Fruit fly (Drosophila melanogaster): Measurements from ENCODE around the gene CG7083.

CG7083 gene

DNA sequence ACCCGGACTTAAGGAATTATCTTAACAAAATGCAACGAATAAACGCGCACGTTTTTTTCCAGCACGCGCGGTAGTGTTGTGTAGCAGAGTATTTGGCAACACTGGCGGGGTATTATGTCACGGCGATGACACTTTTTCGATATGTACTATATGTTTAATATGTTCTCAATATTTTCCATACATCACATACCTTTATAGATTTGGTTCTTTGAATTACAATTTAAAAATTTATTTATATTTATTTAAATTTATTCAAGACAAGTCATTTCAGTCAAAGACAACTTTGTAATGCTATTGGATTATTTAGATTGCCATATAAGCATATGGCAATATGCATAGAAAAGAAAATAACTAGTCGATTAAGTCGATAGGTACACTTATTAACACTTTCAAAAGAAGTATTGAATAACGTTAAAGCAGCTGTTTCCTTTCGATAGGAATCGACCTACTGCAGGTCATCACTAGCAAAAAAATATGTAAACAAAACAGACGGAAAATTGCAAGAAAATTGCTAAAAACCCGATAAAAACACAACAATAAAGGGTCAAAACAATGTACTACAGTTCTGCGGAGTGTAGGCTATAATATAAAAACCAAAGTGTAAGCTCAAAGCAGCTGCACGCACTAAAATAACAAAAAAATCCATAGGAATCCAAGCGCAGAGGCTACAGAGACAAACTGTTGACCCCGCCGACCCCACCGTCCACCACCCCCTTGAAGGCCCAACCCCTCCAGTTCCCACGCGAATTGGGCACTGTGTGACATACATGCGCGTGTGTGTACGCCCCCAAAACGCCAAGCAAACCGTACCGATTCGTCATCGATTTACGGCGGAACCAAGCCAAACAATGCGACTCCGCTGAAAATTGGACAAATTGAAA, 5.8 kb downstream of the CG7083 start, which contains the start of the genes CG7182 and GAPcenA (continued):
- peak; percentile 68 for TF ChIP-seq CG9817 (tag; optimal IDR thresholded peaks at IDR 0.05)
- TF ChIP-seq Sox100B (GFP tag; optimal IDR thresholded peaks at IDR 0.05) = no peak
- no peak for TF ChIP-seq Neu2 (GFP tag; optimal IDR thresholded peaks at IDR 0.05; ENCODE audit: borderline replicate concordance)
- TF ChIP-seq stwl (tag; optimal IDR thresholded peaks at IDR 0.05) = peak; percentile 94
- TF ChIP-seq CG13296 (GFP tag; optimal IDR thresholded peaks at IDR 0.05) = peak; percentile 57
- TF ChIP-seq C15 (GFP tag; IDR thresholded peaks at IDR 0.05) = no peak
- TF ChIP-seq Myb (GFP tag; optimal IDR thresholded peaks at IDR 0.05) = peak; percentile 22
- TF ChIP-seq Ets65A (GFP tag) = peak; percentile 95
- TF ChIP-seq CG10654 (GFP tag; optimal IDR thresholded peaks at IDR 0.05) = peak; percentile 61
- TF ChIP-seq B-H1 (GFP tag; IDR thresholded peaks at IDR 0.05) = no peak
- TF ChIP-seq H2.0 (GFP tag; IDR thresholded peaks at IDR 0.05) = no peak
- peak; percentile 38; the same call in 1 of the 2 replicates for TF ChIP-seq bbx (GFP tag; IDR thresholded peaks at IDR 0.05; ENCODE audit: partially characterized antibody)
- no peak for TF ChIP-seq usp (GFP tag; optimal IDR thresholded peaks at IDR 0.05)
- TF ChIP-seq nmo (GFP tag; optimal IDR thresholded peaks at IDR 0.05) = peak; percentile 83
- TF ChIP-seq gro (GFP tag; optimal IDR thresholded peaks at IDR 0.05) = no peak
- peak; percentile 39 for TF ChIP-seq Ets97D (GFP tag; optimal IDR thresholded peaks at IDR 0.05)
- no peak for TF ChIP-seq eyg (GFP tag; optimal IDR thresholded peaks at IDR 0.05)
- TF ChIP-seq CG18011 (GFP tag; optimal IDR thresholded peaks at IDR 0.05) = no peak
- TF ChIP-seq HmgD (GFP tag; optimal IDR thresholded peaks at IDR 0.05) = no peak
- TF ChIP-seq Dp (GFP tag; optimal IDR thresholded peaks at IDR 0.05) = peak; percentile 42
- peak; percentile 29 for TF ChIP-seq Spps (tag; optimal IDR thresholded peaks at IDR 0.05)
- peak; percentile 34 for TF ChIP-seq CG5245 (GFP tag; optimal IDR thresholded peaks at IDR 0.05)
- TF ChIP-seq ham (GFP tag; IDR thresholded peaks at IDR 0.05) = no peak
- TF ChIP-seq Mrtf (GFP tag; IDR thresholded peaks at IDR 0.05) = no peak
- TF ChIP-seq tgo (GFP tag; IDR thresholded peaks at IDR 0.05) = peak; percentile 46
- TF ChIP-seq jumu (GFP tag; optimal IDR thresholded peaks at IDR 0.05) = peak; percentile 26

- TF ChIP-seq CG2678 (tag; optimal IDR thresholded peaks at IDR 0.05) (no peak), ci (GFP tag; IDR thresholded peaks at IDR 0.05) (peak; percentile 71; the same call in 2 of the 3 replicates), repo (GFP tag; optimal IDR thresholded peaks at IDR 0.05) (no peak), toy (GFP tag; IDR thresholded peaks at IDR 0.05) (no peak), CG7271 (tag; optimal IDR thresholded peaks at IDR 0.05) (no peak), HHEX (GFP tag; optimal IDR thresholded peaks at IDR 0.05) (peak; percentile 51), CG11695 (GFP tag; IDR thresholded peaks at IDR 0.05) (0 out of 3 replicates have a peak, but pooled peaks have one; percentile 12), oc (tag; optimal IDR thresholded peaks at IDR 0.05) (peak; percentile 23), schlank (tag; optimal IDR thresholded peaks at IDR 0.05) (peak; percentile 29), org-1 (GFP tag; optimal IDR thresholded peaks at IDR 0.05) (peak; percentile 36), E2f2 (GFP tag; IDR thresholded peaks at IDR 0.05) (peak; percentile 23; the same call in 1 of the 2 replicates), B-H1 (GFP tag; IDR thresholded peaks at IDR 0.05) (no peak; the same call in 2 of the 3 replicates), CG9876 (GFP tag; optimal IDR thresholded peaks at IDR 0.05) (no peak), prd (optimal IDR thresholded peaks at IDR 0.05) (no peak), prd (GFP tag; IDR thresholded peaks at IDR 0.05) (no peak), CG31441 (GFP tag; IDR thresholded peaks at IDR 0.05) (no peak), da (GFP tag; optimal IDR thresholded peaks at IDR 0.05) (peak; percentile 28), CG15514 (GFP tag; optimal IDR thresholded peaks at IDR 0.05) (peak; percentile 64), dmrt99B (tag; optimal IDR thresholded peaks at IDR 0.05) (no peak), NFAT (GFP tag; IDR thresholded peaks at IDR 0.05) (no peak), Ets97D (GFP tag; optimal IDR thresholded peaks at IDR 0.05) (no peak), Hr51 (GFP tag; optimal IDR thresholded peaks at IDR 0.05) (peak in 1 of 2 experiments; percentile 11), Atf-2 (GFP tag; optimal IDR thresholded peaks at IDR 0.05) (no peak), Dfd (GFP tag; optimal IDR thresholded peaks at IDR 0.05) (no peak), MESR4 (GFP tag; optimal IDR thresholded peaks at IDR 0.05) (no peak), wek (GFP tag; optimal IDR thresholded peaks at IDR 0.05) (peak; percentile 73)
Measured at dm6 chr3L:8347346-8347745, 6.8 kb downstream of the CG7083 start.

Data from whole organism, embryonic.